Worm (Caenorhabditis elegans): Measurements from ENCODE around the gene Y53F4B.5.
"Not testable (repeated sequence)": the region's sequence is repeated elsewhere in the genome, so short reads cannot be mapped to it uniquely, and the experiment has no call there.

DNA sequence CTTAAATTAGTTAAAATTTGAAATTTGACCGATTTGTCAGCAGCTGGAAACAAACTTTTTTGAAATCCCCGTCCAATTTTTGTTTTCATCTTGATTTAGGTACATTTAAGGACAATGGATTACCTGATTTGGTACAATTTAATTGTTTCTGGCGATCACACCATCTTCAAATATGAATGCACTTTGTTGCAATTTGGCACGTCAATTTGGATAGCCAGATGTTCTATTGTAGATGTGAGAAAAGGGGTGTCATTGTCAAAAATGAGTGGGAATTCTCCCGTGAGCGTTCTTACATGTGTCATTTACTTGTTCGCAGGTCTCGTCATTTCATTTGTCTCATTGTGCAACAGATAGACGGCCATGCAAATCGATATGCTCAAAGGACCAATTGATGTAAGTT lies 4.4 kb upstream of the Y53F4B.5 start, which contains the start of gene Y53F4B.43:
- not testable (repeated sequence) for TF ChIP-seq ces-1 (GFP tag; optimal IDR thresholded peaks at IDR 0.05); ztf-11 (tag; optimal IDR thresholded peaks at IDR 0.05); nhr-237 (tag; optimal IDR thresholded peaks at IDR 0.05); unc-62 (GFP tag; optimal IDR thresholded peaks at IDR 0.05); mep-1 (tag; optimal IDR thresholded peaks at IDR 0.05); snpc-4 (tag; optimal IDR thresholded peaks at IDR 0.05); pha-4 (tag; optimal IDR thresholded peaks at IDR 0.05); nhr-12 (tag; optimal IDR thresholded peaks at IDR 0.05); blmp-1 (tag; optimal IDR thresholded peaks at IDR 0.05); mab-5 (tag; optimal IDR thresholded peaks at IDR 0.05); cnd-1 (tag; optimal IDR thresholded peaks at IDR 0.05); lsy-2 (tag; optimal IDR thresholded peaks at IDR 0.05); elt-1 (tag; optimal IDR thresholded peaks at IDR 0.05; ENCODE audit: borderline replicate concordance, insufficient read depth)
